Worm (Caenorhabditis elegans): ENCODE measurements around the gene ubc-7.

The ubc-7 gene

ce11 chrIII:9646440-9647021 lies 15.6 kb upstream of the ubc-7 start:
- no peak for TF ChIP-seq nfya-1 (tag; optimal IDR thresholded peaks at IDR 0.05; ENCODE audit: borderline replicate concordance, insufficient read depth)
- TF ChIP-seq ama-1 (optimal IDR thresholded peaks at IDR 0.05): no peak
- no peak for TF ChIP-seq ama-1 (GFP tag; optimal IDR thresholded peaks at IDR 0.05)
- no peak for TF ChIP-seq attf-3 (GFP tag; conservative IDR thresholded peaks at IDR 0.05)
- TF ChIP-seq ccch-3 (GFP tag; optimal IDR thresholded peaks at IDR 0.05): no peak
- no peak for TF ChIP-seq ztf-3 (GFP tag; optimal IDR thresholded peaks at IDR 0.05)
- TF ChIP-seq hlh-12 (tag; optimal IDR thresholded peaks at IDR 0.05): no peak

ce11 chrIII:9645099-9645498 lies 14.1 kb upstream of the ubc-7 start:
- TF ChIP-seq B0019.2 (GFP tag; conservative IDR thresholded peaks at IDR 0.05): no peak
- no peak for TF ChIP-seq let-526 (GFP tag; IDR thresholded peaks at IDR 0.05)
- TF ChIP-seq Y67H2A.10 (GFP tag; conservative IDR thresholded peaks at IDR 0.05): no peak
- no peak for TF ChIP-seq dpff-1 (tag; optimal IDR thresholded peaks at IDR 0.05)
- no peak for TF ChIP-seq F55B11.4 (tag; optimal IDR thresholded peaks at IDR 0.05; ENCODE audit: borderline replicate concordance, insufficient read depth)

- no peak for TF ChIP-seq ztf-26 (tag; optimal IDR thresholded peaks at IDR 0.05)
- 0 out of 2 replicates have a peak, but pooled peaks have one; percentile 44 for TF ChIP-seq zfh-2 (GFP tag; conservative IDR thresholded peaks at IDR 0.05)
- no peak for TF ChIP-seq F22D6.2 (tag; optimal IDR thresholded peaks at IDR 0.05)
Observed at ce11 chrIII:9642110-9642509, 11.1 kb upstream of the ubc-7 start.

ce11 chrIII:9639281-9640050 lies 8.5 kb upstream of the ubc-7 start:
- TF ChIP-seq zfh-2 (GFP tag; conservative IDR thresholded peaks at IDR 0.05) (peak; percentile 85), atf-7 (tag; optimal IDR thresholded peaks at IDR 0.05) (no peak), egrh-3 (GFP tag; IDR thresholded peaks at IDR 0.05) (peak; percentile 38; the same call in 1 of the 2 replicates), B0035.1 (tag; optimal IDR thresholded peaks at IDR 0.05) (no peak), F39B2.1 (GFP tag; IDR thresholded peaks at IDR 0.05) (no peak), B0336.3 (GFP tag; IDR thresholded peaks at IDR 0.05) (no peak)

ce11 chrIII:9638159-9638754 lies 7.3 kb upstream of the ubc-7 start:
- TF ChIP-seq lin-26 (GFP tag; IDR thresholded peaks at IDR 0.05) (no peak), let-607 (tag; optimal IDR thresholded peaks at IDR 0.05) (peak; percentile 47 to 86), nhr-80 (tag; optimal IDR thresholded peaks at IDR 0.05) (peak; percentile 98), somi-1 (GFP tag; optimal IDR thresholded peaks at IDR 0.05) (no peak), dox-1 (GFP tag; IDR thresholded peaks at IDR 0.05) (0 out of 2 replicates have a peak, but pooled peaks have one; percentile 15), ets-4 (GFP tag; optimal IDR thresholded peaks at IDR 0.05) (peak; percentile 65), egl-18 (GFP tag; IDR thresholded peaks at IDR 0.05) (no peak)

ce11 chrIII:9637016-9637415 lies 6.0 kb upstream of the ubc-7 start, which contains the start of gene gei-13:
Gene gei-13, minus strand, starts transcription at chrIII:9637116.
- TF ChIP-seq gei-17 (GFP tag; optimal IDR thresholded peaks at IDR 0.05) (no peak), lin-26 (GFP tag; IDR thresholded peaks at IDR 0.05) (no peak), F10E7.11 (tag; optimal IDR thresholded peaks at IDR 0.05) (no peak), xnd-1 (tag; optimal IDR thresholded peaks at IDR 0.05) (no peak), hmg-20 (GFP tag; IDR thresholded peaks at IDR 0.05) (no peak), hrde-1 (tag; optimal IDR thresholded peaks at IDR 0.05; ENCODE audit: borderline replicate concordance) (no peak), mxl-1 (tag; optimal IDR thresholded peaks at IDR 0.05) (no peak), egl-18 (GFP tag; IDR thresholded peaks at IDR 0.05) (no peak), F52B5.7 (tag; optimal IDR thresholded peaks at IDR 0.05) (no peak), unc-130 (GFP tag; optimal IDR thresholded peaks at IDR 0.05) (no peak), ceh-91 (GFP tag; IDR thresholded peaks at IDR 0.05) (no peak), bed-1 (GFP tag; IDR thresholded peaks at IDR 0.05) (no peak), repo-1 (tag; optimal IDR thresholded peaks at IDR 0.05) (no peak), atf-7 (tag; optimal IDR thresholded peaks at IDR 0.05) (no peak), ets-4 (GFP tag; optimal IDR thresholded peaks at IDR 0.05) (no peak)
